Fruit fly (Drosophila melanogaster): ENCODE results near the gene Ref1.

dm6 chr3R:7029434-7029833 lies 50.8 kb downstream of the Ref1 start:
- TF ChIP-seq Clk (GFP tag; optimal IDR thresholded peaks at IDR 0.05) (no peak), cic (GFP tag; optimal IDR thresholded peaks at IDR 0.05) (no peak), kay (GFP tag; ENCODE audit: borderline replicate concordance) (no peak), CG5204 (GFP tag; optimal IDR thresholded peaks at IDR 0.05) (no peak), CG7045 (GFP tag; optimal IDR thresholded peaks at IDR 0.05) (no peak), cnc (optimal IDR thresholded peaks at IDR 0.05) (no peak), CG1620 (GFP tag; optimal IDR thresholded peaks at IDR 0.05) (no peak), toe (GFP tag; optimal IDR thresholded peaks at IDR 0.05) (no peak), Mnt (GFP tag; optimal IDR thresholded peaks at IDR 0.05) (no peak)

Data from whole organism, adult.